Fruit fly (Drosophila melanogaster): ENCODE data around the gene CG5902.

The CG5902 gene

DNA sequence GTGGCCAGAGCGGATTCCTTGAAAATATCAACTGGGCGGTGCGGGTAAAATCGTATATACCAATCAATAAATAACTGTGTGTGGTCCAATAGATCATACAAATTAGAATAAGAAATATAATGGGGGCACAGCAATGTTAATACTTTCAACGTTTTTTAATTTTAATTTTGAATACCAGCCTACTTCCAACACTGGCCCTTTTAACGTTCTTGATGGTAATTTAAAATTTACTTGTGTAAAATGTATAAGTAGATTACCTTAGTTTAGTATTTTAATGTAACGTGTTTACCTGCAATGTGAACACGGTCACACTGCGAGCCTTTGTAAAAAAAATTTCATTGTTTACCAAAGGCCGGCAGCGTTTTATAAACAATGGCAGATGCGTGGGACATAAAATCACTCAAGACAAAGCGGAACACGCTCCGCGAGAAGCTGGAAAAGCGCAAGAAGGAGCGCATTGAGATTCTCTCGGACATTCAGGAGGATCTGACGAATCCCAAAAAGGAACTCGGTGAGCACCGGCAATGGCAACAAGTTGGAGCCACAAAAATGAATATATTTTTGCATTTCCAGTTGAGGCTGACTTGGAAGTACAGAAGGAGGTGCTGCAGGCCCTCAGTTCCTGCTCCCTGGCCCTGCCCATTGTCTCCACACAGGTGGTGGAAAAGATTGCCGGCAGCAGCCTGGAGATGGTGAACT is 45.5 kb downstream of the CG5902 start, which contains the start of the genes KrT95D and Mettl3:
KrT95D (minus strand) TSS at position 3 of the 699 bp plus-strand sequence.
Mettl3 (plus strand) TSS at position 333 of the 699 bp plus-strand sequence.
- no peak for TF ChIP-seq noc (tag; optimal IDR thresholded peaks at IDR 0.05)

DNA sequence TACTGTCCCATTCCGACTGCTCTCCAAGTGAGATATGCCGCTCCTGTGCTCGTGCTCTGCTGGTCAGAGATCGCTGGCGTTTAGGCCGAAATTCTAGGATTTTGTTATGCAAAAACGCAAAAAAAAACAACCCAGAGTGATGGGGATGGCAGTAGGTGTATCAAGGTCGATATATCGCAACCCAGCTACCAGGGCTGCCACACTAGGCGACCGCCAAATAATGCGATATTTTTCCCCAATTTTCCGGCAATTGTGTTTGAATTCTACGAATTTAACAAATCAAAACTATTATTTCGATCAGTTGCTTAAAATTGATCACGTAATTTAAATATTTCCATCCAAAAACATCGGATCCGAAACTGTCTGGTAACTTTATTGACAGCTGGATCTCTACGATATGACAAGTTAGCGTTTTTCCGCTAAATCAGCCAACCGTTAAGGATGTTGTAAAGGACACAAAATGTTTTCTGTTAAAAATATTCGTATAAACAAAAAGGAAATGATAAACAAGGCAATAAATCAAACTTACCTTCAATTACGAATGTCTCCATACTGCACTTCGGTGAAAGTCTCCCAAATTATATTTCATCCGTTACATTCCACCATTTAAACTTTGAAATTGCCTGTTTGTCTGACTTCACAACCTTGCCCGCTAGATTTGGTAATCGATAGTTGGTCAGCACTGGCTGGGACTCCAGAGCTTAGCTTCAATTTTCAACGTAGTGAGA is 51.3 kb downstream of the CG5902 start, which contains the start of gene spas:
spas (plus strand) TSS at position 678 of the 728 bp plus-strand sequence.
- peak; percentile 10 for TF ChIP-seq noc (tag; optimal IDR thresholded peaks at IDR 0.05)

Data from whole organism, larva.